Worm (Caenorhabditis elegans): ENCODE measurements around the gene fbxb-44.

- TF ChIP-seq R02D3.7 (tag; optimal IDR thresholded peaks at IDR 0.05) (no peak), C34F6.9 (tag; optimal IDR thresholded peaks at IDR 0.05) (no peak), nhr-11 (tag; optimal IDR thresholded peaks at IDR 0.05) (no peak), nhr-21 (tag; optimal IDR thresholded peaks at IDR 0.05) (no peak), nhr-6 (tag; optimal IDR thresholded peaks at IDR 0.05) (no peak), ama-1 (optimal IDR thresholded peaks at IDR 0.05) (no peak), elt-1 (tag; optimal IDR thresholded peaks at IDR 0.05) (no peak), ZK546.5 (tag; optimal IDR thresholded peaks at IDR 0.05) (no peak), sem-4 (tag; optimal IDR thresholded peaks at IDR 0.05) (no peak), nhr-12 (tag; optimal IDR thresholded peaks at IDR 0.05) (no peak), elt-3 (tag; optimal IDR thresholded peaks at IDR 0.05) (no peak), mab-5 (tag; optimal IDR thresholded peaks at IDR 0.05) (no peak), nhr-237 (tag; optimal IDR thresholded peaks at IDR 0.05) (no peak), nhr-129 (tag; optimal IDR thresholded peaks at IDR 0.05) (no peak)
These were observed 2.8 kb upstream of the fbxb-44 start, which contains the start of gene fbxb-43 for ce11 chrII:1535931-1536330.
